Fruit fly (Drosophila melanogaster) whole organism, wandering third instar larva: ENCODE results near the gene Or65a.

Experiments
- Mio ChIP-seq: sonication (Bioruptor generic); optimal IDR thresholded peaks from 2 replicates; lab custom pipeline; 2016; ENCODE audit warnings: missing biosample characterization, missing genetic modification characterization
- Myc ChIP-seq: fragments of >200 bp; optimal IDR thresholded peaks from 2 replicates; lab custom pipeline; 2017
- br ChIP-seq: fragments of 200-800 bp; sonication (Bioruptor generic); optimal IDR thresholded peaks from 2 replicates; lab custom pipeline; 2016; ENCODE audit warnings: missing biosample characterization, missing genetic modification characterization
- brk ChIP-seq: fragments of 200-800 bp; sonication (Bioruptor generic); optimal IDR thresholded peaks from 2 replicates; lab custom pipeline; 2016; ENCODE audit warnings: missing biosample characterization, mild to moderate bottlenecking, missing genetic modification characterization
- usp ChIP-seq: fragments of >200 bp; optimal IDR thresholded peaks from 2 replicates; lab custom pipeline; 2017; ENCODE audit warnings: missing biosample characterization, missing genetic modification characterization

dm6 chr3L:6304859-6305258 is 15.6 kb upstream of the Or65a start:
- TF ChIP-seq usp (GFP tag; lab: Kevin White, UChicago), result no peak
- TF ChIP-seq Mio, result no peak
- no peak for TF ChIP-seq Myc (lab: Kevin White, UChicago)
- no peak for TF ChIP-seq br (GFP tag; lab: Kevin White, UChicago)
- TF ChIP-seq brk (GFP tag; lab: Kevin White, UChicago), result no peak
